Worm (Caenorhabditis elegans) whole organism, L4/young adult: ENCODE results near the gene ccch-5.

ENCODE experiments used
- dao-5 ChIP-seq: sonication (generic microtip); optimal IDR thresholded peaks from 2 replicates; lab custom pipeline; 2016; ENCODE audit warnings: missing genotype, missing genetic modification characterization, moderate library complexity, missing compliant biosample characterization
- him-1 ChIP-seq: sonication (generic microtip); optimal IDR thresholded peaks from 2 replicates; lab custom pipeline; 2016; ENCODE audit warnings: missing genotype, missing genetic modification reagents, missing genetic modification characterization, missing compliant biosample characterization

DNA sequence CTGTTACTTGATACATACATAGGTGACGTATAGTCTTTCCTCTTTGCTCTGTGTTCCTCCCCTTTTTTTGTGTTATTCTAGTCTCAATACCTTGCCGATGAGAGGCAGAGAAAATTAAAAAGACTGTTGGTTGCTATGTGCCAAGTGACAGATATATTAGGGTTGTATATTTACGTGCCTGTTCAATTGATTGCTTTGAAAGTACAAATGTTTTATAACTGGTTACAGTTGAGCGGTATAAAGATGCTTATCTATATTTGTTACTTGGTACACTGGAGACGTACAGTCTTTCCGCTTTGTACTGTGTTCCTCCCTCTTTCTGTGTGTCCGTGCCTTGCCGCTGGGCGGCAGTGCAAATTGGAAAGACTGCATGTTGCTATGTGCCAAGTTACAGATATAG lies 16.2 kb upstream of the ccch-5 start:
- TF ChIP-seq dao-5 (tag; lab: Kevin White, UChicago) (no peak), him-1 (tag; lab: Kevin White, UChicago) (no peak)
